Fruit fly (Drosophila melanogaster) whole organism, wandering third instar larva: Measurements from ENCODE around the gene Cpr66D.
A peak's percentile ranks its signal among the peaks of the same experiment; 100 is the strongest.

Experiments used
- Abd-B ChIP-seq: fragments of >200 bp; optimal IDR thresholded peaks from 2 replicates; lab custom pipeline; 2017; ENCODE audit warnings: missing biosample characterization, missing genetic modification characterization
- CG32264 ChIP-seq: fragments of 200-800 bp; sonication (Bioruptor generic); optimal IDR thresholded peaks from 2 replicates; lab custom pipeline; 2016; ENCODE audit warnings: missing biosample characterization, missing genetic modification characterization
- CG9705 ChIP-seq: fragments of 200-800 bp; sonication (Bioruptor generic); optimal IDR thresholded peaks from 2 replicates; lab custom pipeline; 2018; ENCODE audit warnings: missing biosample characterization, mild to moderate bottlenecking, missing genetic modification characterization
- CrebA ChIP-seq: fragments of 200-800 bp; sonication (Bioruptor generic); optimal IDR thresholded peaks from 2 replicates; lab custom pipeline; 2016; ENCODE audit warnings: missing biosample characterization, mild to moderate bottlenecking, missing genetic modification characterization, borderline replicate concordance
- Dfd ChIP-seq: fragments of >200 bp; optimal IDR thresholded peaks from 2 replicates; lab custom pipeline; 2017; ENCODE audit warnings: missing biosample characterization, missing genetic modification characterization
- Dif ChIP-seq: fragments of 200-275, 200-300 bp; sonication (Bioruptor generic); optimal IDR thresholded peaks from 2 replicates; lab custom pipeline; 2018; ENCODE audit warnings: missing biosample characterization, missing genetic modification characterization; ENCODE audit not compliant: partially characterized antibody
- GATAd ChIP-seq: sonication (Bioruptor generic); optimal IDR thresholded peaks from 2 replicates; lab custom pipeline; 2016; ENCODE audit warnings: missing biosample characterization, missing genetic modification characterization
- HLH106 ChIP-seq: fragments of 200-800 bp; optimal IDR thresholded peaks from 3 replicates; lab custom pipeline; 2019; ENCODE audit warnings: missing biosample characterization, mild to moderate bottlenecking, missing genetic modification characterization, moderate library complexity
- Hnf4 ChIP-seq: fragments of 200-800 bp; sonication (Bioruptor generic); optimal IDR thresholded peaks from 2 replicates; lab custom pipeline; 2016; ENCODE audit warnings: missing biosample characterization, mild to moderate bottlenecking, missing genetic modification characterization
- Hr78 ChIP-seq: fragments of >200 bp; optimal IDR thresholded peaks from 2 replicates; lab custom pipeline; 2017; ENCODE audit warnings: missing biosample characterization, missing genetic modification characterization
- Hr83 ChIP-seq: fragments of 200-300 bp; sonication (Bioruptor generic); optimal IDR thresholded peaks from 2 replicates; lab custom pipeline; 2016; ENCODE audit warnings: missing biosample characterization, mild to moderate bottlenecking, missing genetic modification characterization, moderate library complexity; ENCODE audit not compliant: poor library complexity, severe bottlenecking
- Jra ChIP-seq: sonication (Bioruptor generic); optimal IDR thresholded peaks from 2 replicates; lab custom pipeline; 2016; ENCODE audit warnings: missing biosample characterization, missing genetic modification characterization
- Mio ChIP-seq: sonication (Bioruptor generic); optimal IDR thresholded peaks from 2 replicates; lab custom pipeline; 2016; ENCODE audit warnings: missing biosample characterization, missing genetic modification characterization
- Myc ChIP-seq: fragments of >200 bp; optimal IDR thresholded peaks from 2 replicates; lab custom pipeline; 2017
- N ChIP-seq: fragments of >200 bp; optimal IDR thresholded peaks from 2 replicates; lab custom pipeline; 2018; ENCODE audit warnings: missing biosample characterization, missing external identifiers, missing genetic modification characterization
- OdsH ChIP-seq: fragments of 200-800 bp; sonication (Bioruptor generic); optimal IDR thresholded peaks from 2 replicates; lab custom pipeline; 2016; ENCODE audit warnings: missing biosample characterization, mild to moderate bottlenecking, missing genetic modification characterization
- Rel ChIP-seq, 2 experiments: fragments of 200-800 bp; sonication (Bioruptor generic) in 1 of 2; optimal IDR thresholded peaks; 2 replicates in 1 of 2; 3 replicates in 1 of 2; lab custom pipeline; 2016 to 2019; ENCODE audit warnings: mild to moderate bottlenecking in 2 of 2, missing biosample characterization in 2 of 2, missing genetic modification characterization in 2 of 2, moderate library complexity in 1 of 2
- Sp1 ChIP-seq: fragments of 200-800 bp; sonication (Bioruptor generic); optimal IDR thresholded peaks from 3 replicates; lab custom pipeline; 2019; ENCODE audit warnings: missing biosample characterization, mild to moderate bottlenecking, missing genetic modification characterization, moderate library complexity
- Vsx2 ChIP-seq: fragments of 200-300, 225-300 bp; sonication (Bioruptor generic); optimal IDR thresholded peaks from 2 replicates; lab custom pipeline; 2018; ENCODE audit warnings: missing biosample characterization, missing genetic modification characterization; ENCODE audit not compliant: partially characterized antibody
- br ChIP-seq: fragments of 200-800 bp; sonication (Bioruptor generic); optimal IDR thresholded peaks from 2 replicates; lab custom pipeline; 2016; ENCODE audit warnings: missing biosample characterization, missing genetic modification characterization
- brk ChIP-seq: fragments of 200-800 bp; sonication (Bioruptor generic); optimal IDR thresholded peaks from 2 replicates; lab custom pipeline; 2016; ENCODE audit warnings: missing biosample characterization, mild to moderate bottlenecking, missing genetic modification characterization
- dl ChIP-seq, 2 experiments: fragments of 175-275, 200-275 bp in 1 of 2; fragments of 200-275 bp in 1 of 2; sonication (Bioruptor generic); optimal IDR thresholded peaks; lab custom pipeline; 2018; ENCODE audit warnings: mild to moderate bottlenecking in 2 of 2, missing biosample characterization in 2 of 2, missing genetic modification characterization in 2 of 2, moderate library complexity in 2 of 2; ENCODE audit not compliant: partially characterized antibody in 2 of 2, insufficient read depth in 1 of 2
- dmrt93B ChIP-seq: fragments of 200-800 bp; sonication (Bioruptor generic); optimal IDR thresholded peaks from 2 replicates; lab custom pipeline; 2018; ENCODE audit warnings: missing biosample characterization, mild to moderate bottlenecking, missing genetic modification characterization
- dsf ChIP-seq: sonication (Bioruptor generic); optimal IDR thresholded peaks from 2 replicates; lab custom pipeline; 2016; ENCODE audit warnings: missing biosample characterization, missing genetic modification characterization, borderline replicate concordance
- ey ChIP-seq: fragments of 200-800 bp; sonication (Bioruptor generic); optimal IDR thresholded peaks from 2 replicates; lab custom pipeline; 2016; ENCODE audit warnings: missing biosample characterization, missing genetic modification characterization
- foxo ChIP-seq, 2 experiments: fragments of 200-800 bp; sonication (Bioruptor generic); optimal IDR thresholded peaks; 2 replicates in 1 of 2; 3 replicates in 1 of 2; lab custom pipeline; 2016 to 2017; ENCODE audit warnings: missing biosample characterization in 2 of 2, missing genetic modification characterization in 2 of 2
- fru ChIP-seq: fragments of 200-800 bp; sonication (Bioruptor generic); optimal IDR thresholded peaks from 3 replicates; lab custom pipeline; 2016; ENCODE audit warnings: missing biosample characterization, mild to moderate bottlenecking, missing genetic modification characterization
- h ChIP-seq: fragments of 200-800 bp; sonication (Bioruptor generic); optimal IDR thresholded peaks from 3 replicates; lab custom pipeline; 2016; ENCODE audit warnings: missing biosample characterization, mild to moderate bottlenecking, missing genetic modification characterization
- jim ChIP-seq: fragments of 175-275, 200-325 bp; sonication (Bioruptor generic); optimal IDR thresholded peaks from 2 replicates; lab custom pipeline; 2016; ENCODE audit warnings: missing biosample characterization, mild to moderate bottlenecking, missing genetic modification characterization
- lola ChIP-seq: fragments of >200 bp; optimal IDR thresholded peaks from 2 replicates; lab custom pipeline; 2017; ENCODE audit warnings: missing biosample characterization, missing genetic modification characterization
- pan ChIP-seq: fragments of >200 bp; optimal IDR thresholded peaks from 2 replicates; lab custom pipeline; 2017
- psq ChIP-seq: fragments of 200-800 bp; sonication (Bioruptor generic); optimal IDR thresholded peaks from 3 replicates; lab custom pipeline; 2017; ENCODE audit warnings: missing biosample characterization, mild to moderate bottlenecking, missing genetic modification characterization, moderate library complexity
- rgr ChIP-seq: fragments of 200-800 bp; sonication (Bioruptor generic); optimal IDR thresholded peaks from 3 replicates; lab custom pipeline; 2016; ENCODE audit warnings: missing biosample characterization, mild to moderate bottlenecking, missing genetic modification characterization
- sage ChIP-seq: fragments of 200-800 bp; sonication (Bioruptor generic); optimal IDR thresholded peaks from 2 replicates; lab custom pipeline; 2016; ENCODE audit warnings: missing biosample characterization, mild to moderate bottlenecking, missing genetic modification characterization
- sv ChIP-seq: fragments of 200-800 bp; sonication (Bioruptor generic); optimal IDR thresholded peaks from 3 replicates; lab custom pipeline; 2016; ENCODE audit warnings: missing biosample characterization, missing genetic modification characterization
- tai ChIP-seq: sonication (Bioruptor generic); optimal IDR thresholded peaks from 2 replicates; lab custom pipeline; 2016; ENCODE audit warnings: missing biosample characterization, missing genetic modification characterization
- usp ChIP-seq: fragments of >200 bp; optimal IDR thresholded peaks from 2 replicates; lab custom pipeline; 2017; ENCODE audit warnings: missing biosample characterization, missing genetic modification characterization
- woc ChIP-seq: sonication (Bioruptor generic); optimal IDR thresholded peaks from 2 replicates; lab custom pipeline; 2016; ENCODE audit warnings: missing biosample characterization, mild to moderate bottlenecking, missing genetic modification characterization

Cpr66D gene

DNA sequence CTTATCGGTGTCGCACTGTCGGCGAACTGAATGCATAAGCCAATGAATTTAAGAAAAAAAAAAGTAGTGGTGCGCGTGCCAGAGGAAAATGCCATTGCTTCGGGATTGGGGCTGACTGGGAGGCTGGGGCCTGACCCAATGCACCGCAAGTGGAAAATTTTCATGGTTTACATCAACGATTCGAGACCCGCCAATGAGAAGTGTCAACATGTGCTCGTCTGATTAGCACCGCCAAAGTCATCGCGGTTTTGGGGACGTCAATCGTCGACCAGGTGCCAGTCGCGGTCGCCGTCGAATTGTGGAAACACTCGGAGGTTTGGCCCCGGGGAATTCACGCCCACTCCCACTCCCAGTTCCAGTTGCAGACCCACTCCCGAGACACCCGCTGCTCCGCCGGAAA lies 43.5 kb downstream of the Cpr66D start:
- TF ChIP-seq CG9705 (GFP tag; lab: Kevin White, UChicago) (no peak), N (GFP tag; lab: Kevin White, UChicago) (no peak), dl (GFP tag; optimal IDR thresholded peaks at IDR 0.05; lab: Kevin White, UChicago; ENCODE audit: insufficient read depth in 1 of 2, partially characterized antibody in 2 of 2) (no peak), br (GFP tag; lab: Kevin White, UChicago) (peak; percentile 12), CrebA (GFP tag; lab: Kevin White, UChicago) (no peak), Myc (lab: Kevin White, UChicago) (no peak), Hr78 (GFP tag; lab: Kevin White, UChicago) (no peak), OdsH (GFP tag; lab: Kevin White, UChicago) (no peak), CG32264 (GFP tag; lab: Kevin White, UChicago) (no peak), h (GFP tag; lab: Kevin White, UChicago) (peak; percentile 75), Rel (GFP tag; optimal IDR thresholded peaks at IDR 0.05; lab: Kevin White, UChicago) (no peak), Rel (tag; optimal IDR thresholded peaks at IDR 0.05; lab: Kevin White, UChicago) (peak; percentile 49)

DNA sequence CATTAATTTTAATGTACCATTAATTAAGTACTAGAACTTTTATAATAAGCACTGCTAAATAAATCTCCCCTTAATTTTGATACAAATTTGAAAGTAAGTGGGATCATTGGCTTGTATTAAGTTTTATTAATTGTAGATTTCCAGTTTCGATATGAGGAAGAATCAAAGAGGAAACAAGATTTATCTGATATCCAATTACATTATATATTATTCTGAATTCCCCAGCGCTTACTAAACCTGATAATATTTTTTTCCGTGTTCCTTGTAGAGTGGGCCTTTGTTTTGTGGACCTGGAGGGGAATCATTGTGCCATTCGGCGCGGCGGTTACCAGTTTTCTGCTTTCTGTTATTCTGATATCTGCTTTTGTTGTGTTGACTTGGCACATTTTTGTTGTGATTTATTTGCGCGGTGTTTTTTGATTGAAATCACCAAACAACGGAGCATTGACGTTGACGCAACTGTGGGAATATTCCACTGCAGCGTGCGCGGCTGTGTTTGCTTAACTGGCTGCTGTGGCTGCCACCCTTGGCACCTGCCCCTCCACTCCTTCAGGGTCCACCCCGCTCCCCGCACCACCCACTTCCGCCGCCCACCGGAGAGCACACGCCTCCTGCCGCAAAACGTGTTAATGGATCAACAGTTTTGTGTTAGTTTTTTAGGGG lies 44.3 kb downstream of the Cpr66D start:
- TF ChIP-seq usp (GFP tag; lab: Kevin White, UChicago) = no peak
- TF ChIP-seq foxo (GFP tag; optimal IDR thresholded peaks at IDR 0.05; lab: Kevin White, UChicago) = peak in 1 of 2 experiments; percentile 4
- no peak for TF ChIP-seq CrebA (GFP tag; lab: Kevin White, UChicago)
- peak; percentile 14 for TF ChIP-seq woc (GFP tag; lab: Kevin White, UChicago)
- no peak for TF ChIP-seq Rel (GFP tag; optimal IDR thresholded peaks at IDR 0.05; lab: Kevin White, UChicago)
- peak; percentile 72 for TF ChIP-seq Rel (tag; optimal IDR thresholded peaks at IDR 0.05; lab: Kevin White, UChicago)
- TF ChIP-seq HLH106 (tag; lab: Kevin White, UChicago) = no peak
- TF ChIP-seq tai = no peak
- TF ChIP-seq Jra (GFP tag; lab: Kevin White, UChicago) = no peak
- no peak for TF ChIP-seq sv (GFP tag; lab: Kevin White, UChicago)
- peak; percentile 25 for TF ChIP-seq Hnf4
- TF ChIP-seq N (GFP tag; lab: Kevin White, UChicago) = no peak
- TF ChIP-seq Mio (GFP tag; lab: Kevin White, UChicago) = no peak
- TF ChIP-seq dmrt93B (GFP tag; lab: Kevin White, UChicago) = no peak
- TF ChIP-seq pan (lab: Kevin White, UChicago) = no peak
- no peak for TF ChIP-seq Hr83
- TF ChIP-seq rgr (GFP tag; lab: Kevin White, UChicago) = peak; percentile 26
- no peak for TF ChIP-seq ey (GFP tag; lab: Kevin White, UChicago)
- peak; percentile 28 for TF ChIP-seq OdsH (GFP tag; lab: Kevin White, UChicago)
- no peak for TF ChIP-seq lola
- no peak for TF ChIP-seq Hr78 (GFP tag; lab: Kevin White, UChicago)
- no peak for TF ChIP-seq Abd-B (GFP tag; lab: Kevin White, UChicago)
- TF ChIP-seq CG9705 (GFP tag; lab: Kevin White, UChicago) = no peak
- TF ChIP-seq dl (GFP tag; optimal IDR thresholded peaks at IDR 0.05; lab: Kevin White, UChicago; ENCODE audit: insufficient read depth in 1 of 2, partially characterized antibody in 2 of 2) = no peak
- TF ChIP-seq psq = peak; percentile 22
- no peak for TF ChIP-seq jim (GFP tag; lab: Kevin White, UChicago)
- TF ChIP-seq GATAd (GFP tag; lab: Kevin White, UChicago) = no peak
- no peak for TF ChIP-seq CG32264 (GFP tag; lab: Kevin White, UChicago)
- no peak for TF ChIP-seq brk
- TF ChIP-seq Sp1 (GFP tag; lab: Kevin White, UChicago) = peak; percentile 3
- peak; percentile 89 for TF ChIP-seq h (GFP tag; lab: Kevin White, UChicago)
- TF ChIP-seq Dfd (GFP tag; lab: Kevin White, UChicago) = no peak
- peak; percentile 2 for TF ChIP-seq dsf (GFP tag; lab: Kevin White, UChicago)
- TF ChIP-seq Myc (lab: Kevin White, UChicago) = no peak
- TF ChIP-seq fru (GFP tag; lab: Kevin White, UChicago) = no peak
- no peak for TF ChIP-seq sage (GFP tag; lab: Kevin White, UChicago)
- no peak for TF ChIP-seq Dif (GFP tag; lab: Kevin White, UChicago)
- peak; percentile 49 for TF ChIP-seq Vsx2 (GFP tag; lab: Kevin White, UChicago)
- TF ChIP-seq, all 38 proteins: peak for 11
